Fruit fly (Drosophila melanogaster): Measurements from ENCODE around the gene Dip-C.

The Dip-C gene

dm6 chr3R:12413274-12413958 lies at the start of gene Dip-C, which contains the start of gene pps (continued):
- peak; percentile 58; the same call in 1 of the 2 replicates for TF ChIP-seq ato (GFP tag; IDR thresholded peaks at IDR 0.05; ENCODE audit: partially characterized antibody)
- no peak for TF ChIP-seq MTF-1 (GFP tag; optimal IDR thresholded peaks at IDR 0.05; ENCODE audit: borderline replicate concordance)
- no peak for TF ChIP-seq fu2 (GFP tag; optimal IDR thresholded peaks at IDR 0.05)
- TF ChIP-seq dmrt99B (tag; optimal IDR thresholded peaks at IDR 0.05): no peak
- TF ChIP-seq ems (GFP tag; optimal IDR thresholded peaks at IDR 0.05): no peak
- peak; percentile 13 for TF ChIP-seq wek (GFP tag; optimal IDR thresholded peaks at IDR 0.05)
- TF ChIP-seq Adf1 (GFP tag; IDR thresholded peaks at IDR 0.05): no peak
- TF ChIP-seq CG7786 (GFP tag; optimal IDR thresholded peaks at IDR 0.05): no peak
- no peak for TF ChIP-seq Sry-β (GFP tag; optimal IDR thresholded peaks at IDR 0.05)
- peak; percentile 58 for TF ChIP-seq CG14710 (tag; optimal IDR thresholded peaks at IDR 0.05)
- TF ChIP-seq fd64A (GFP tag; optimal IDR thresholded peaks at IDR 0.05): no peak
- TF ChIP-seq CG34224 (GFP tag; IDR thresholded peaks at IDR 0.05; ENCODE audit: partially characterized antibody): peak; percentile 70
- no peak for TF ChIP-seq CG11695 (GFP tag; IDR thresholded peaks at IDR 0.05)
- no peak for TF ChIP-seq cas (GFP tag; IDR thresholded peaks at IDR 0.05)
- no peak for TF ChIP-seq chn (GFP tag; optimal IDR thresholded peaks at IDR 0.05)
- no peak for TF ChIP-seq Myb (GFP tag; optimal IDR thresholded peaks at IDR 0.05)
- TF ChIP-seq CG13894 (tag; optimal IDR thresholded peaks at IDR 0.05): no peak
- no peak for TF ChIP-seq psq (GFP tag; optimal IDR thresholded peaks at IDR 0.05)
- peak; percentile 46 for TF ChIP-seq phol (tag; optimal IDR thresholded peaks at IDR 0.05)
- no peak for TF ChIP-seq CG7745 (tag; optimal IDR thresholded peaks at IDR 0.05)
- TF ChIP-seq Kr (GFP tag; optimal IDR thresholded peaks at IDR 0.05): no peak
- no peak for TF ChIP-seq CG12219 (GFP tag; optimal IDR thresholded peaks at IDR 0.05)
- no peak for TF ChIP-seq Lhr (GFP tag; optimal IDR thresholded peaks at IDR 0.05)
- no peak for TF ChIP-seq CG13296 (GFP tag; optimal IDR thresholded peaks at IDR 0.05)
- TF ChIP-seq lbe (GFP tag; optimal IDR thresholded peaks at IDR 0.05): no peak
- TF ChIP-seq Dip3 (GFP tag; optimal IDR thresholded peaks at IDR 0.05): no peak
- TF ChIP-seq HLH54F (GFP tag; optimal IDR thresholded peaks at IDR 0.05): no peak
- TF ChIP-seq tgo (GFP tag; IDR thresholded peaks at IDR 0.05): no peak
- no peak for TF ChIP-seq CG6854 (GFP tag; optimal IDR thresholded peaks at IDR 0.05)
- no peak for TF ChIP-seq shn (GFP tag; optimal IDR thresholded peaks at IDR 0.05)
- TF ChIP-seq CG12104 (GFP tag; optimal IDR thresholded peaks at IDR 0.05): peak; percentile 12
- peak; percentile 40 for TF ChIP-seq nmo (GFP tag; optimal IDR thresholded peaks at IDR 0.05)
- no peak for TF ChIP-seq CG2120 (GFP tag; optimal IDR thresholded peaks at IDR 0.05)
- TF ChIP-seq Abd-B (GFP tag; optimal IDR thresholded peaks at IDR 0.05): no peak
- TF ChIP-seq CG10209 (GFP tag; optimal IDR thresholded peaks at IDR 0.05): no peak
- no peak for TF ChIP-seq PHDP (tag; optimal IDR thresholded peaks at IDR 0.05)
- no peak for TF ChIP-seq Aef1 (GFP tag; IDR thresholded peaks at IDR 0.05)
- no peak for TF ChIP-seq Pdp1 (GFP tag; optimal IDR thresholded peaks at IDR 0.05)
- no peak for TF ChIP-seq maf-S (GFP tag; optimal IDR thresholded peaks at IDR 0.05)
- peak; percentile 60 for TF ChIP-seq gcm (GFP tag; optimal IDR thresholded peaks at IDR 0.05)
- peak; percentile 44 for TF ChIP-seq CG34376 (GFP tag; optimal IDR thresholded peaks at IDR 0.05)
- TF ChIP-seq vnd (GFP tag; IDR thresholded peaks at IDR 0.05; ENCODE audit: partially characterized antibody): peak; percentile 58; the same call in 2 of the 3 replicates
- peak; percentile 18 for TF ChIP-seq CG10979 (tag; optimal IDR thresholded peaks at IDR 0.05)
- no peak for TF ChIP-seq CG2889 (GFP tag; IDR thresholded peaks at IDR 0.05)
- TF ChIP-seq gce (GFP tag; IDR thresholded peaks at IDR 0.05): no peak
- no peak for TF ChIP-seq CG17912 (GFP tag; optimal IDR thresholded peaks at IDR 0.05)
- TF ChIP-seq dmrt11E (tag; optimal IDR thresholded peaks at IDR 0.05): no peak
- TF ChIP-seq ERR (GFP tag; optimal IDR thresholded peaks at IDR 0.05): no peak
- no peak for TF ChIP-seq Dbx (GFP tag; IDR thresholded peaks at IDR 0.05)
- no peak for TF ChIP-seq CG8089 (GFP tag; optimal IDR thresholded peaks at IDR 0.05)
